Worm (Caenorhabditis elegans): Measurements from ENCODE around the gene C30G12.4.

ce11 chrII:7225864-7226522 lies 36.0 kb upstream of the C30G12.4 start, which contains the start of gene clh-3:
- no peak for TF ChIP-seq flt-1 (GFP tag; IDR thresholded peaks at IDR 0.05)
- no peak for TF ChIP-seq klf-2 (GFP tag; conservative IDR thresholded peaks at IDR 0.05)
- TF ChIP-seq T22C8.4 (GFP tag; IDR thresholded peaks at IDR 0.05), result no peak
- TF ChIP-seq ref-1 (GFP tag; conservative IDR thresholded peaks at IDR 0.05), result no peak
- TF ChIP-seq ztf-23 (GFP tag; IDR thresholded peaks at IDR 0.05), result no peak
- no peak for TF ChIP-seq med-1 (GFP tag; optimal IDR thresholded peaks at IDR 0.05; ENCODE audit: insufficient read depth)
- TF ChIP-seq tab-1 (GFP tag; IDR thresholded peaks at IDR 0.05), result no peak

All from whole organism, midembryonic.